Fruit fly (Drosophila melanogaster): ENCODE data around the gene CG5958.

CG5958 gene

DNA sequence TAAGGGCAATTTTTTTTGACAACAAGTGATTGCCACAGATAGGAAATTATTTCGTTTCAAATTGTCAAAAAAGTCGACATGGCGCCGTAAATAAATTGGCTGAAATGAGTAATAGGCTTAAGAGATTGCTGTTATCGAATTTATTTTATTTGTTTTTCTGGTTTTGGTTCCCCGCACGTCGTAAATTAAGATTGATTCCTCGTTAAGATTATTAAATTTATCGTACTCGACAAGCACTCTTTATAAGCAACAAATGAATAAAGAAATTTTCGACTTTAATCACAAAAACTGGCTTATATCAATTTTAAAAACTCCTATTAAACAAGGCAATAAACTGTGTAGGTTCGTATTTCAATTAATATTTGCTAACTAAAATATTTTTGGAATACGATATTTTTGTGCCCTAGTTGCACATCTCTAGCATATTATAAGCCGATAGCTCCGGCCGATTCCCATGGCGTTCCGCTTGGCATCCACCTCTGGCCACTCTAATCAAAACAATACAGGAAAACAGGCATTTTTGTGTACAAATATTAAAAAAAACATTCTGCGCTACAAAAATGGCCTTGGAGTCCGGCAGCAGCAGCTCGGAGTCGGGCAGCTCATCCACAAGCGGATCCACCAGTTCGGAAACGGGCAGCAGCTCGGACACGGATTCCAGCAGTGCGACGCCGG lies 21.2 kb downstream of the CG5958 start, which contains the start of gene chm (continued):
- TF ChIP-seq ranshi (GFP tag; IDR thresholded peaks at IDR 0.05) (0 out of 2 replicates have a peak, but pooled peaks have one; percentile 21), CG17568 (GFP tag; optimal IDR thresholded peaks at IDR 0.05) (no peak), tap (tag; optimal IDR thresholded peaks at IDR 0.05) (no peak), CG12071 (GFP tag; optimal IDR thresholded peaks at IDR 0.05) (no peak), CoRest (tag; optimal IDR thresholded peaks at IDR 0.05) (peak; percentile 22), CG14860 (GFP tag; IDR thresholded peaks at IDR 0.05; ENCODE audit: partially characterized antibody) (peak; percentile 84), knrl (GFP tag; IDR thresholded peaks at IDR 0.05; ENCODE audit: partially characterized antibody) (peak; percentile 90), nerfin-1 (tag; optimal IDR thresholded peaks at IDR 0.05) (peak; percentile 66), Atf-2 (GFP tag; optimal IDR thresholded peaks at IDR 0.05) (peak; percentile 16), Eip74EF (GFP tag; optimal IDR thresholded peaks at IDR 0.05) (no peak), ATbp (GFP tag; optimal IDR thresholded peaks at IDR 0.05) (no peak), CG17361 (GFP tag; IDR thresholded peaks at IDR 0.05) (0 out of 3 replicates have a peak, but pooled peaks have one; percentile 34), ci (GFP tag; IDR thresholded peaks at IDR 0.05) (no peak), sens (GFP tag) (peak; percentile 81), CG15696 (tag; optimal IDR thresholded peaks at IDR 0.05) (peak; percentile 17), az2 (GFP tag; optimal IDR thresholded peaks at IDR 0.05) (no peak), chif (GFP tag; optimal IDR thresholded peaks at IDR 0.05) (peak in 1 of 2 experiments; percentile 28), CG8290 (GFP tag; optimal IDR thresholded peaks at IDR 0.05) (peak; percentile 37), CG8290 (tag; optimal IDR thresholded peaks at IDR 0.05) (peak in 1 of 2 experiments; percentile 81), CG3065 (GFP tag; optimal IDR thresholded peaks at IDR 0.05) (no peak), jing (GFP tag; optimal IDR thresholded peaks at IDR 0.05) (no peak), CG10147 (GFP tag; optimal IDR thresholded peaks at IDR 0.05) (no peak), ac (GFP tag; optimal IDR thresholded peaks at IDR 0.05) (no peak), CG15601 (tag; optimal IDR thresholded peaks at IDR 0.05) (peak; percentile 28), Tbp (GFP tag; optimal IDR thresholded peaks at IDR 0.05) (no peak), luna (GFP tag; optimal IDR thresholded peaks at IDR 0.05) (peak; percentile 18), CG2875 (GFP tag; optimal IDR thresholded peaks at IDR 0.05) (no peak), abd-A (tag; optimal IDR thresholded peaks at IDR 0.05) (no peak), CG2889 (GFP tag; IDR thresholded peaks at IDR 0.05) (0 out of 3 replicates have a peak, but pooled peaks have one; percentile 11), prd (optimal IDR thresholded peaks at IDR 0.05) (no peak), prd (GFP tag; IDR thresholded peaks at IDR 0.05) (peak; percentile 40; the same call in 2 of the 3 replicates), CG11723 (GFP tag; optimal IDR thresholded peaks at IDR 0.05) (no peak), ara (GFP tag; IDR thresholded peaks at IDR 0.05) (no peak), CG1233 (GFP tag; optimal IDR thresholded peaks at IDR 0.05) (no peak), Fer3 (tag; optimal IDR thresholded peaks at IDR 0.05) (no peak), CG4424 (GFP tag; optimal IDR thresholded peaks at IDR 0.05) (peak; percentile 26), CG17359 (tag; optimal IDR thresholded peaks at IDR 0.05) (no peak), CG13123 (GFP tag; optimal IDR thresholded peaks at IDR 0.05) (no peak), Doc2 (GFP tag; IDR thresholded peaks at IDR 0.05) (no peak), inv (GFP tag; IDR thresholded peaks at IDR 0.05; ENCODE audit: partially characterized antibody) (peak; percentile 82), dpn (GFP tag; optimal IDR thresholded peaks at IDR 0.05) (peak; percentile 47 to 49), Dek (tag; optimal IDR thresholded peaks at IDR 0.05) (peak; percentile 8), CG1832 (GFP tag; optimal IDR thresholded peaks at IDR 0.05) (no peak), CG18764 (GFP tag; optimal IDR thresholded peaks at IDR 0.05) (no peak), CG16779 (GFP tag; IDR thresholded peaks at IDR 0.05) (no peak), Side (GFP tag; optimal IDR thresholded peaks at IDR 0.05) (peak; percentile 11), sens-2 (GFP tag; IDR thresholded peaks at IDR 0.05) (no peak), bbx (GFP tag; IDR thresholded peaks at IDR 0.05; ENCODE audit: partially characterized antibody) (peak; percentile 87), lov (optimal IDR thresholded peaks at IDR 0.05) (no peak), lov (GFP tag; IDR thresholded peaks at IDR 0.05) (no peak)
